Worm (Caenorhabditis elegans) whole organism, L4 larva: ENCODE results near the gene T04A8.13.
A peak's percentile ranks its signal among the peaks of the same experiment; 100 is the strongest.

Experiments
- D1046.2 ChIP-seq: fragments of 200-800 bp; sonication (Bioruptor generic); IDR thresholded peaks from 2 replicates; pipeline ENCODE4 v1.3.6; 2022; ENCODE audit warnings: missing genetic modification characterization, missing compliant biosample characterization
- F26F4.8 ChIP-seq: fragments of 200-800 bp; sonication (Bioruptor generic); conservative IDR thresholded peaks from 2 replicates; pipeline ENCODE4 v1.3.6; 2022; ENCODE audit warnings: missing genetic modification characterization, missing compliant biosample characterization
- F49E8.2 ChIP-seq: sonication (generic microtip); optimal IDR thresholded peaks from 2 replicates; lab custom pipeline; 2016; ENCODE audit warnings: missing compliant biosample characterization, mild to moderate bottlenecking, missing genetic modification characterization, borderline replicate concordance
- aha-1 ChIP-seq: fragments of 150-350 bp; peaks from one replicate; lab custom pipeline; 2014; ENCODE audit warnings: missing biosample characterization, missing genetic modification characterization
- aly-2 ChIP-seq: sonication (generic microtip); optimal IDR thresholded peaks from 2 replicates; lab custom pipeline; 2018; ENCODE audit warnings: missing biosample characterization, missing genetic modification characterization
- ceh-20 ChIP-seq: fragments of 200-800 bp; sonication (Bioruptor generic); IDR thresholded peaks from 2 replicates; pipeline ENCODE4 v1.3.6; 2022; ENCODE audit warnings: missing genetic modification reagents, missing genetic modification characterization, missing compliant biosample characterization
- ceh-32 ChIP-seq: sonication (generic microtip); optimal IDR thresholded peaks from 2 replicates; lab custom pipeline; 2016; ENCODE audit warnings: mild to moderate bottlenecking, missing genetic modification characterization, missing compliant biosample characterization; ENCODE audit not compliant: poor library complexity
- ceh-62 ChIP-seq: sonication (generic microtip); optimal IDR thresholded peaks from 2 replicates; lab custom pipeline; 2017; ENCODE audit warnings: missing biosample characterization, missing genetic modification characterization
- ceh-82 ChIP-seq: sonication (generic microtip); optimal IDR thresholded peaks from 2 replicates; lab custom pipeline; 2017; ENCODE audit warnings: missing biosample characterization, missing genetic modification characterization
- ctbp-1 ChIP-seq: fragments of 200-800 bp; sonication (Bioruptor generic); IDR thresholded peaks from 2 replicates; pipeline ENCODE4 v1.3.6; 2022; ENCODE audit warnings: missing genetic modification reagents, missing genetic modification characterization, missing compliant biosample characterization
- daf-16 ChIP-seq, 3 experiments: sonication (generic microtip); optimal IDR thresholded peaks; 2 replicates each; lab custom pipeline; 2016 to 2017; ENCODE audit warnings: missing genetic modification characterization in 3 of 3, missing genetic modification reagents in 3 of 3, mild to moderate bottlenecking in 2 of 3, missing compliant biosample characterization in 2 of 3, missing biosample characterization in 1 of 3, moderate library complexity in 1 of 3
- daf-19 ChIP-seq: fragments of 200-800 bp; sonication (Bioruptor generic); conservative IDR thresholded peaks from 2 replicates; pipeline ENCODE4 v1.3.6; 2022; ENCODE audit warnings: missing genetic modification characterization, missing compliant biosample characterization
- dmd-6 ChIP-seq: fragments of 200-800 bp; sonication (Bioruptor generic); IDR thresholded peaks from 2 replicates; pipeline ENCODE4 v1.3.6; 2022; ENCODE audit warnings: missing genetic modification reagents, missing genetic modification characterization, missing compliant biosample characterization
- dmd-8 ChIP-seq: fragments of 200-800 bp; sonication (Bioruptor generic); IDR thresholded peaks from 2 replicates; pipeline ENCODE4 v1.3.6; 2022; ENCODE audit warnings: missing genetic modification characterization, missing compliant biosample characterization
- egl-27 ChIP-seq: sonication (generic microtip); optimal IDR thresholded peaks from 3 replicates; lab custom pipeline; 2017; ENCODE audit warnings: missing biosample characterization, missing genetic modification reagents, missing genetic modification characterization
- fkh-10 ChIP-seq: fragments of 150-350 bp; optimal IDR thresholded peaks from 2 replicates; lab custom pipeline; 2014; ENCODE audit warnings: missing biosample characterization, missing genetic modification reagents, missing genetic modification characterization
- hlh-30 ChIP-seq: sonication (generic microtip); optimal IDR thresholded peaks from 2 replicates; lab custom pipeline; 2017; ENCODE audit warnings: antibody characterized with exemption, mild to moderate bottlenecking, missing genetic modification characterization, missing compliant biosample characterization; ENCODE audit not compliant: insufficient read depth
- hmg-1.1 ChIP-seq: fragments of 200-800 bp; sonication (Bioruptor generic); IDR thresholded peaks from 2 replicates; pipeline ENCODE4 v1.3.6; 2022; ENCODE audit warnings: missing genetic modification reagents, missing genetic modification characterization, missing compliant biosample characterization
- lin-39 ChIP-seq: fragments of 150-350 bp; optimal IDR thresholded peaks from 2 replicates; lab custom pipeline; 2014; ENCODE audit warnings: missing biosample characterization, missing genetic modification reagents, missing genetic modification characterization
- lir-3 ChIP-seq: sonication (generic microtip); optimal IDR thresholded peaks from 2 replicates; lab custom pipeline; 2016; ENCODE audit warnings: mild to moderate bottlenecking, missing genetic modification characterization, missing compliant biosample characterization
- lsy-2 ChIP-seq, 2 experiments: fragments of 150-350 bp in 1 of 2; sonication (generic microtip) in 1 of 2; optimal IDR thresholded peaks; 2 replicates each; lab custom pipeline; 2014 to 2017; ENCODE audit warnings: missing biosample characterization in 2 of 2, missing genetic modification characterization in 2 of 2
- mdl-1 ChIP-seq, 2 experiments: fragments of 150-350 bp in 1 of 2; sonication (generic microtip) in 1 of 2; optimal IDR thresholded peaks; 2 replicates each; lab custom pipeline; 2014 to 2017; ENCODE audit warnings: missing biosample characterization in 2 of 2, missing genetic modification characterization in 2 of 2
- mep-1 ChIP-seq: fragments of 150-350 bp; sonication (generic microtip); optimal IDR thresholded peaks from 3 replicates; lab custom pipeline; 2014; ENCODE audit warnings: missing biosample characterization, missing genetic modification characterization
- mxl-2 ChIP-seq: fragments of 200-800 bp; sonication (Bioruptor generic); conservative IDR thresholded peaks from 2 replicates; pipeline ENCODE4 v1.3.6; 2022; ENCODE audit warnings: missing genetic modification reagents, missing genetic modification characterization, missing compliant biosample characterization
- mxl-3 ChIP-seq: fragments of 200-800 bp; sonication (Bioruptor generic); optimal IDR thresholded peaks from 2 replicates; lab custom pipeline; 2018; ENCODE audit warnings: mild to moderate bottlenecking, missing genetic modification characterization, missing compliant biosample characterization
- nhr-102 ChIP-seq: sonication (generic microtip); optimal IDR thresholded peaks from 2 replicates; lab custom pipeline; 2016; ENCODE audit warnings: mild to moderate bottlenecking, missing genetic modification characterization, moderate library complexity, missing compliant biosample characterization
- nhr-11 ChIP-seq: fragments of 150-350 bp; optimal IDR thresholded peaks from 2 replicates; lab custom pipeline; 2014; ENCODE audit warnings: missing biosample characterization, missing genetic modification characterization
- nhr-111 ChIP-seq: fragments of 200-800 bp; sonication (Bioruptor generic); optimal IDR thresholded peaks from 2 replicates; lab custom pipeline; 2018; ENCODE audit warnings: mild to moderate bottlenecking, missing genetic modification characterization, missing compliant biosample characterization
- nhr-25 ChIP-seq: sonication (generic microtip); optimal IDR thresholded peaks from 2 replicates; lab custom pipeline; 2017; ENCODE audit warnings: missing genetic modification characterization, mild to moderate bottlenecking, missing compliant biosample characterization, antibody characterized with exemption, moderate library complexity, borderline replicate concordance; ENCODE audit not compliant: insufficient read depth
- nhr-48 ChIP-seq: sonication (generic microtip); optimal IDR thresholded peaks from 2 replicates; lab custom pipeline; 2016; ENCODE audit warnings: mild to moderate bottlenecking, missing genetic modification characterization, missing compliant biosample characterization
- nhr-6 ChIP-seq: fragments of 150-350 bp; optimal IDR thresholded peaks from 2 replicates; lab custom pipeline; 2014; ENCODE audit warnings: missing biosample characterization, missing genetic modification characterization
- nhr-76 ChIP-seq: fragments of 150-350 bp; optimal IDR thresholded peaks from 2 replicates; lab custom pipeline; 2014; ENCODE audit warnings: missing biosample characterization, missing genetic modification characterization
- pha-4 ChIP-seq, 2 experiments: fragments of 150-350 bp in 1 of 2; fragments of 200-800 bp in 1 of 2; sonication (Bioruptor generic) in 1 of 2; IDR thresholded peaks in 1 of 2; optimal IDR thresholded peaks in 1 of 2; 2 replicates each; pipeline versions ENCODE4 v1.3.6 to Lab custom; 2014 to 2022; ENCODE audit warnings: missing genetic modification characterization in 2 of 2, missing genetic modification reagents in 2 of 2, missing biosample characterization in 1 of 2, missing compliant biosample characterization in 1 of 2
- php-3 ChIP-seq: fragments of 200-800 bp; sonication (Bioruptor generic); IDR thresholded peaks from 2 replicates; pipeline ENCODE4 v1.3.6; 2022; ENCODE audit warnings: missing genetic modification reagents, missing genetic modification characterization, missing compliant biosample characterization
- rbr-2 ChIP-seq: sonication (generic microtip); optimal IDR thresholded peaks from 2 replicates; lab custom pipeline; 2016; ENCODE audit warnings: missing genotype, missing genetic modification characterization, missing compliant biosample characterization
- saeg-2 ChIP-seq: fragments of 200-800 bp; sonication (Bioruptor generic); IDR thresholded peaks from 2 replicates; pipeline ENCODE4 v1.3.6; 2022; ENCODE audit warnings: missing genetic modification reagents, missing genetic modification characterization, missing compliant biosample characterization
- sdz-12 ChIP-seq: fragments of 200-800 bp; sonication (Bioruptor generic); optimal IDR thresholded peaks from 2 replicates; lab custom pipeline; 2018; ENCODE audit warnings: mild to moderate bottlenecking, missing genetic modification characterization, missing compliant biosample characterization
- spr-1 ChIP-seq: sonication (generic microtip); optimal IDR thresholded peaks from 2 replicates; lab custom pipeline; 2016; ENCODE audit warnings: mild to moderate bottlenecking, missing genetic modification characterization, missing compliant biosample characterization
- tra-1 ChIP-seq: fragments of 200-800 bp; sonication (Bioruptor generic); IDR thresholded peaks from 2 replicates; pipeline ENCODE4 v1.3.6; 2022; ENCODE audit warnings: missing genetic modification reagents, missing genetic modification characterization, missing compliant biosample characterization
- unc-62 ChIP-seq, 3 experiments: fragments of 150-350 bp in 1 of 3; sonication (generic microtip); optimal IDR thresholded peaks in 2 of 3; peaks in 1 of 3; 1 replicate in 1 of 3; 2 replicates in 2 of 3; lab custom pipeline; 2014 to 2017; ENCODE audit warnings: missing biosample characterization in 3 of 3, missing genetic modification characterization in 3 of 3, missing genetic modification reagents in 3 of 3, missing genotype in 1 of 3
- vab-7 ChIP-seq: fragments of 200-800 bp; sonication (Bioruptor generic); IDR thresholded peaks from 2 replicates; pipeline ENCODE4 v1.3.6; 2022; ENCODE audit warnings: missing genetic modification reagents, missing genetic modification characterization, missing compliant biosample characterization
- zip-11 ChIP-seq: fragments of 200-800 bp; sonication (Bioruptor generic); IDR thresholded peaks from 2 replicates; pipeline ENCODE4 v1.3.6; 2022; ENCODE audit warnings: missing genetic modification characterization, missing compliant biosample characterization
- ztf-11 ChIP-seq: fragments of 150-350 bp; optimal IDR thresholded peaks from 2 replicates; lab custom pipeline; 2014; ENCODE audit warnings: missing biosample characterization, missing genetic modification characterization

Gene T04A8.13

ce11 chrIII:4721750-4722149 lies 15.0 kb downstream of the T04A8.13 start, which contains the start of gene acy-1 (continued):
- peak; percentile 28; the same call in 1 of the 2 replicates for TF ChIP-seq dmd-6
- TF ChIP-seq hmg-1.1 (GFP tag; lab: Robert Waterston, UW), result peak; percentile 79
- no peak for TF ChIP-seq ceh-82 (tag; lab: Kevin White, UChicago)
- peak; percentile 74 for TF ChIP-seq mep-1 (tag; lab: Kevin White, UChicago)
- no peak for TF ChIP-seq nhr-102
- no peak for TF ChIP-seq pha-4 (GFP tag; IDR thresholded peaks at IDR 0.05; lab: Robert Waterston, UW)
- TF ChIP-seq pha-4 (tag; optimal IDR thresholded peaks at IDR 0.05; lab: Kevin White, UChicago), result peak; percentile 14
- TF ChIP-seq nhr-11, result peak; percentile 79
- no peak for TF ChIP-seq sdz-12
- TF ChIP-seq daf-16 (GFP tag; optimal IDR thresholded peaks at IDR 0.05; lab: Kevin White, UChicago), result peak in 1 of 2 experiments; percentile 14
- TF ChIP-seq daf-16 (tag; optimal IDR thresholded peaks at IDR 0.05; lab: Kevin White, UChicago), result no peak
- TF ChIP-seq php-3 (GFP tag; lab: Robert Waterston, UW), result no peak

ce11 chrIII:4723922-4724321 lies 17.1 kb downstream of the T04A8.13 start:
- TF ChIP-seq F26F4.8 (GFP tag; lab: Robert Waterston, UW) (no peak), unc-62 (GFP tag; optimal IDR thresholded peaks at IDR 0.05 in 1 of 2; lab: Kevin White, UChicago) (peak in 1 of 2 experiments; percentile 70), unc-62 (tag; optimal IDR thresholded peaks at IDR 0.05; lab: Kevin White, UChicago) (no peak), ztf-11 (tag; lab: Kevin White, UChicago) (no peak), vab-7 (GFP tag; lab: Robert Waterston, UW) (no peak), spr-1 (tag; lab: Kevin White, UChicago) (no peak), nhr-6 (tag; lab: Kevin White, UChicago) (no peak), fkh-10 (GFP tag; lab: Kevin White, UChicago) (peak; percentile 45), egl-27 (no peak), ceh-20 (peak; percentile 52; the same call in 1 of the 2 replicates), ctbp-1 (GFP tag; lab: Robert Waterston, UW) (peak; percentile 67; the same call in 1 of the 2 replicates), saeg-2 (GFP tag; lab: Robert Waterston, UW) (no peak), mep-1 (tag; lab: Kevin White, UChicago) (peak; percentile 42), lsy-2 (tag; optimal IDR thresholded peaks at IDR 0.05; lab: Kevin White, UChicago) (peak in 1 of 2 experiments; percentile 34), hmg-1.1 (GFP tag; lab: Robert Waterston, UW) (0 out of 2 replicates have a peak, but pooled peaks have one; percentile 16), lir-3 (tag; lab: Kevin White, UChicago) (no peak), F49E8.2 (tag; lab: Kevin White, UChicago) (no peak), rbr-2 (tag; lab: Kevin White, UChicago) (peak; percentile 21), mxl-2 (GFP tag; lab: Robert Waterston, UW) (no peak), zip-11 (no peak), aha-1 (peak; percentile 50), nhr-11 (peak; percentile 4), nhr-48 (tag; lab: Kevin White, UChicago) (no peak), daf-19 (GFP tag; lab: Robert Waterston, UW) (no peak)
- TF ChIP-seq, all 104 proteins: peak for 10

- peak in 1 of 2 experiments; percentile 29 for TF ChIP-seq lsy-2 (tag; optimal IDR thresholded peaks at IDR 0.05; lab: Kevin White, UChicago)
- TF ChIP-seq mxl-3, result no peak
- no peak for TF ChIP-seq aly-2 (tag; lab: Kevin White, UChicago)
- TF ChIP-seq nhr-11, result peak; percentile 45
- TF ChIP-seq hlh-30, result no peak
- TF ChIP-seq unc-62 (GFP tag; optimal IDR thresholded peaks at IDR 0.05 in 1 of 2; lab: Kevin White, UChicago), result peak in 1 of 2 experiments; percentile 93
- no peak for TF ChIP-seq unc-62 (tag; optimal IDR thresholded peaks at IDR 0.05; lab: Kevin White, UChicago)
- TF ChIP-seq nhr-76, result no peak
- TF ChIP-seq dmd-6, result no peak; the same call in 1 of the 2 replicates
- TF ChIP-seq nhr-25, result no peak
- no peak for TF ChIP-seq nhr-111 (GFP tag; lab: Kevin White, UChicago)
- TF ChIP-seq daf-16 (GFP tag; optimal IDR thresholded peaks at IDR 0.05; lab: Kevin White, UChicago), result peak in 1 of 2 experiments; percentile 87
- no peak for TF ChIP-seq daf-16 (tag; optimal IDR thresholded peaks at IDR 0.05; lab: Kevin White, UChicago)
- no peak for TF ChIP-seq D1046.2 (GFP tag; lab: Robert Waterston, UW)
- 0 out of 2 replicates have a peak, but pooled peaks have one; percentile 63 for TF ChIP-seq tra-1 (GFP tag; lab: Robert Waterston, UW)
- no peak for TF ChIP-seq dmd-8
- no peak for TF ChIP-seq ctbp-1 (GFP tag; lab: Robert Waterston, UW)
- no peak for TF ChIP-seq ceh-32 (tag; lab: Kevin White, UChicago)
- TF ChIP-seq mdl-1 (tag; optimal IDR thresholded peaks at IDR 0.05; lab: Kevin White, UChicago), result no peak
- TF ChIP-seq F26F4.8 (GFP tag; lab: Robert Waterston, UW), result no peak
- no peak for TF ChIP-seq ceh-62
- TF ChIP-seq lin-39 (tag; lab: Kevin White, UChicago), result no peak
These were observed 24.7 kb downstream of the T04A8.13 start, which contains the start of gene F17C8.3 for ce11 chrIII:4731295-4731988. F17C8.3 (plus strand) TSS chrIII:4731938.
